Fruit fly (Drosophila melanogaster): ENCODE results near the gene Cp38.

DNA sequence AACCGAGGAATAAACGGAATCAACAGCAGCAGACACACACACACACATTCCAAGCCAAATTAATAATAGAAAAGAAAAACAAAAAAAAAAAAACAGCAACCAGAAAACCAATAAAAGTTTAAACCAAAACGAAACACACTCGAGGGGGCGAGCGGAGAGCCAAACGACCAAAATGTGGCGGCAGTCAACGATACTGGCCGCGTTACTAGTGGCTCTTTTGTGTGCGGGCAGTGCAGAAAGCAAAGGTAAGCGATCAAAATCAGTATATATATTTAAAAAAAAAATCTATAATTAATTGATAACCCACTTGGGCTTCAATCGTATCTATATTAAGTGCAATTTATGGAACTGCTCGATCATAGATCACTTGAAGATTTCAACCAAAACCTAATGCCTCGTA lies 50.1 kb downstream of the Cp38 start:
- no peak for TF ChIP-seq E2f1 (GFP tag; IDR thresholded peaks at IDR 0.05)
- no peak for TF ChIP-seq pros (GFP tag; optimal IDR thresholded peaks at IDR 0.05)
- TF ChIP-seq HLHmδ (GFP tag; optimal IDR thresholded peaks at IDR 0.05): no peak
- no peak for TF ChIP-seq CG8089 (GFP tag; optimal IDR thresholded peaks at IDR 0.05)
- TF ChIP-seq ewg (GFP tag; optimal IDR thresholded peaks at IDR 0.05): no peak
- TF ChIP-seq CG1602 (GFP tag; optimal IDR thresholded peaks at IDR 0.05): no peak
- no peak for TF ChIP-seq Mes4 (GFP tag; optimal IDR thresholded peaks at IDR 0.05)
- no peak for TF ChIP-seq toy (GFP tag; IDR thresholded peaks at IDR 0.05)
- no peak for TF ChIP-seq CG2120 (GFP tag; optimal IDR thresholded peaks at IDR 0.05)
